Fruit fly (Drosophila melanogaster) whole organism: Measurements from ENCODE around the gene PGS1.

Experiments
- CG8478 ChIP-seq: fragments of >200 bp; optimal IDR thresholded peaks from 2 replicates; lab custom pipeline; 2018; ENCODE audit warnings: inconsistent platforms
- usp ChIP-seq: fragments of >200 bp; optimal IDR thresholded peaks from 2 replicates; lab custom pipeline; 2017; ENCODE audit warnings: missing biosample characterization, missing genetic modification characterization, mixed read lengths

DNA sequence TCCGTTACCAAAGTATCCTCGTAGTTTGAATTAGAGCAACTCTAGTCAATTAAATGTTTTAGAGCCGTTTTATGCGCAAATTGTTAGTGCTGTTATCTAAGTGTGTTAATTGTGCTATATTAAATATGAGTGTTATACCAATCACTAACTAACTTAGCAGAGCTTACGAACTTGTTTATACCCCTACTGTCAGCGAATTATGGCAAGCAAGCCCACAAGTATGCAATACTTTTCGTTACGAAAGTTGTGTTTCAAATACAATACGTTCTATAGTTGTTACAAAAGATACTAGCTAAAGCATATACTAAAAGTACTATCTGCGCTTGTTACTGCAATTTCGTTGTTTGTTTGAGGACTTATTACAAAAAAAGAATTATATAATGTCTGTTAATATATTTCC lies 14.6 kb downstream of the PGS1 start:
- no peak for TF ChIP-seq usp (GFP tag; lab: Kevin White, UChicago)
- no peak for TF ChIP-seq CG8478 (lab: Kevin White, UChicago)
